Fruit fly (Drosophila melanogaster) whole organism, embryonic: Measurements from ENCODE around the gene CG17819.

ENCODE experiments used
- Aef1 ChIP-seq: fragments of 200-800 bp; sonication (Bioruptor generic); IDR thresholded peaks from 3 replicates; pipeline ENCODE4 v1.3.6; 2022; ENCODE audit warnings: missing biosample characterization, missing genetic modification characterization
- C15 ChIP-seq: fragments of 200-800 bp; sonication (Bioruptor generic); IDR thresholded peaks from 3 replicates; pipeline ENCODE4 v1.3.6; 2022; ENCODE audit warnings: missing biosample characterization, missing genetic modification characterization
- CG10366 ChIP-seq: fragments of 200-800 bp; sonication (Bioruptor generic); IDR thresholded peaks from 2 replicates; pipeline ENCODE4 v1.3.6; 2022; ENCODE audit warnings: missing biosample characterization, missing genetic modification characterization
- CG10462 ChIP-seq: fragments of 200-800 bp; sonication (Bioruptor generic); optimal IDR thresholded peaks from 2 replicates; lab custom pipeline; 2016; ENCODE audit warnings: missing biosample characterization, missing genetic modification characterization
- CG10654 ChIP-seq: fragments of 200-800 bp; sonication (Bioruptor generic); optimal IDR thresholded peaks from 2 replicates; lab custom pipeline; 2016; ENCODE audit warnings: missing biosample characterization, missing genetic modification characterization
- CG11085 ChIP-seq: fragments of 200-800 bp; sonication (Bioruptor generic); IDR thresholded peaks from 2 replicates; pipeline ENCODE4 v1.3.6; 2022; ENCODE audit warnings: missing biosample characterization, missing genetic modification characterization
- CG13296 ChIP-seq: fragments of 200-800 bp; sonication (Bioruptor generic); optimal IDR thresholded peaks from 3 replicates; lab custom pipeline; 2018; ENCODE audit warnings: missing biosample characterization, mild to moderate bottlenecking, missing genetic modification characterization
- CG13894 ChIP-seq: fragments of 200-800 bp; sonication (Bioruptor generic); optimal IDR thresholded peaks from 3 replicates; lab custom pipeline; 2018; ENCODE audit warnings: missing biosample characterization, mild to moderate bottlenecking, missing genetic modification characterization, moderate library complexity
- CG14667 ChIP-seq: fragments of 200-800 bp; sonication (Bioruptor generic); IDR thresholded peaks from 2 replicates; pipeline ENCODE4 v1.3.6; 2022; ENCODE audit warnings: missing biosample characterization, missing genetic modification characterization
- CG16815 ChIP-seq: fragments of 200-800 bp; sonication (Bioruptor generic); optimal IDR thresholded peaks from 3 replicates; lab custom pipeline; 2017; ENCODE audit warnings: missing biosample characterization, mild to moderate bottlenecking, missing genetic modification characterization
- CG17328 ChIP-seq: fragments of 200-800 bp; sonication (Bioruptor generic); IDR thresholded peaks from 2 replicates; pipeline ENCODE4 v1.3.6; 2022; ENCODE audit warnings: missing biosample characterization, missing genetic modification characterization
- CG17385 ChIP-seq: fragments of 200-800 bp; sonication (Bioruptor generic); optimal IDR thresholded peaks from 3 replicates; lab custom pipeline; 2018; ENCODE audit warnings: missing biosample characterization, mild to moderate bottlenecking, missing genetic modification characterization
- CG18619 ChIP-seq: fragments of 200-800 bp; sonication (Bioruptor generic); optimal IDR thresholded peaks from 3 replicates; lab custom pipeline; 2017; ENCODE audit warnings: missing biosample characterization, mild to moderate bottlenecking, missing genetic modification characterization
- CG2678 ChIP-seq: fragments of 200-800 bp; sonication (Bioruptor generic); optimal IDR thresholded peaks from 3 replicates; lab custom pipeline; 2019; ENCODE audit warnings: missing biosample characterization, mild to moderate bottlenecking, missing genetic modification characterization, moderate library complexity
- CG2889 ChIP-seq: fragments of 200-800 bp; sonication (Bioruptor generic); IDR thresholded peaks from 3 replicates; pipeline ENCODE4 v1.3.6; 2022; ENCODE audit warnings: missing biosample characterization, missing genetic modification characterization
- CG3163 ChIP-seq: fragments of 200-800 bp; sonication (Bioruptor generic); optimal IDR thresholded peaks from 3 replicates; lab custom pipeline; 2016; ENCODE audit warnings: missing biosample characterization, missing genetic modification characterization
- CG32772 ChIP-seq: fragments of 200-800 bp; sonication (Bioruptor generic); IDR thresholded peaks from 2 replicates; pipeline ENCODE4 v1.3.6; 2022; ENCODE audit warnings: missing biosample characterization, missing genetic modification characterization
- CG34224 ChIP-seq: fragments of 200-800 bp; sonication (Bioruptor generic); IDR thresholded peaks from 3 replicates; pipeline ENCODE4 v1.3.6; 2022; ENCODE audit warnings: missing biosample characterization, missing genetic modification characterization; ENCODE audit not compliant: partially characterized antibody
- CG6683 ChIP-seq: fragments of 200-800 bp; sonication (Bioruptor generic); optimal IDR thresholded peaks from 2 replicates; lab custom pipeline; 2017; ENCODE audit warnings: missing biosample characterization, mild to moderate bottlenecking, missing genetic modification characterization, missing genetic modification reagents
- CG8281 ChIP-seq: fragments of 200-800 bp; sonication (Bioruptor generic); optimal IDR thresholded peaks from 2 replicates; lab custom pipeline; 2018; ENCODE audit warnings: missing biosample characterization, mild to moderate bottlenecking, missing genetic modification characterization, moderate library complexity
- Camta ChIP-seq: fragments of 200-800 bp; sonication (Bioruptor generic); optimal IDR thresholded peaks from 2 replicates; lab custom pipeline; 2016; ENCODE audit warnings: missing biosample characterization, missing genetic modification characterization
- D19B ChIP-seq: fragments of 200-800 bp; sonication (Bioruptor generic); optimal IDR thresholded peaks from 2 replicates; lab custom pipeline; 2017; ENCODE audit warnings: missing biosample characterization, mild to moderate bottlenecking, missing genetic modification characterization
- Deaf1 ChIP-seq: fragments of 200-800 bp; optimal IDR thresholded peaks from 3 replicates; lab custom pipeline; 2019; ENCODE audit warnings: missing biosample characterization, mild to moderate bottlenecking, missing genetic modification characterization, moderate library complexity
- Dek ChIP-seq: fragments of 200-800 bp; sonication (Bioruptor generic); optimal IDR thresholded peaks from 3 replicates; lab custom pipeline; 2019; ENCODE audit warnings: missing biosample characterization, mild to moderate bottlenecking, missing genetic modification characterization, moderate library complexity
- Oaz ChIP-seq: fragments of 200-800 bp; sonication (Bioruptor generic); IDR thresholded peaks from 2 replicates; pipeline ENCODE4 v1.3.6; 2022; ENCODE audit warnings: missing biosample characterization, missing genetic modification characterization
- Side ChIP-seq: fragments of 200-800 bp; sonication (Bioruptor generic); optimal IDR thresholded peaks from 2 replicates; lab custom pipeline; 2016; ENCODE audit warnings: missing biosample characterization, missing genetic modification characterization
- Trl ChIP-seq, 3 experiments: fragments of >200 bp in 2 of 3; fragments of 200-800 bp in 1 of 3; sonication (Bioruptor generic) in 1 of 3; optimal IDR thresholded peaks; 2 replicates in 1 of 3; 3 replicates in 2 of 3; lab custom pipeline; 2016 to 2017; ENCODE audit warnings: missing biosample characterization in 1 of 3, missing genetic modification characterization in 1 of 3
- Usf ChIP-seq: fragments of 200-800 bp; sonication (Bioruptor generic); optimal IDR thresholded peaks from 2 replicates; lab custom pipeline; 2017; ENCODE audit warnings: missing genotype, missing biosample characterization, missing genetic modification characterization
- Xbp1 ChIP-seq: fragments of 200-800 bp; sonication (Bioruptor generic); optimal IDR thresholded peaks from 3 replicates; lab custom pipeline; 2016; ENCODE audit warnings: missing biosample characterization, mild to moderate bottlenecking, missing genetic modification characterization
- abd-A ChIP-seq: fragments of 200-800 bp; sonication (Bioruptor generic); optimal IDR thresholded peaks from 3 replicates; lab custom pipeline; 2019; ENCODE audit warnings: missing biosample characterization, mild to moderate bottlenecking, missing genetic modification characterization, moderate library complexity
- cad ChIP-seq: fragments of >200 bp; optimal IDR thresholded peaks from 2 replicates; lab custom pipeline; 2017; ENCODE audit warnings: missing biosample characterization, missing genetic modification characterization
- cg ChIP-seq: fragments of 200-800 bp; sonication (Bioruptor generic); optimal IDR thresholded peaks from 3 replicates; lab custom pipeline; 2019; ENCODE audit warnings: missing biosample characterization, mild to moderate bottlenecking, missing genetic modification characterization, moderate library complexity
- dmrt11E ChIP-seq: fragments of 200-800 bp; sonication (Bioruptor generic); optimal IDR thresholded peaks from 3 replicates; lab custom pipeline; 2018; ENCODE audit warnings: missing biosample characterization, mild to moderate bottlenecking, missing genetic modification characterization, moderate library complexity
- dpn ChIP-seq, 2 experiments: fragments of 200-800 bp; sonication (Bioruptor generic); optimal IDR thresholded peaks; 3 replicates each; lab custom pipeline; 2016; ENCODE audit warnings: missing biosample characterization in 2 of 2, missing genetic modification characterization in 2 of 2
- eve ChIP-seq, 2 experiments: fragments of >200 bp; optimal IDR thresholded peaks; 2 replicates each; lab custom pipeline; 2017; ENCODE audit warnings: missing biosample characterization in 2 of 2, missing genetic modification characterization in 2 of 2
- gem ChIP-seq: fragments of 200-800 bp; sonication (Bioruptor generic); optimal IDR thresholded peaks from 2 replicates; lab custom pipeline; 2019; ENCODE audit warnings: missing biosample characterization, mild to moderate bottlenecking, missing genetic modification characterization, moderate library complexity
- insv ChIP-seq, 2 experiments: fragments of 200-800 bp; sonication (Bioruptor generic); optimal IDR thresholded peaks; 3 replicates each; lab custom pipeline; 2016 to 2018; ENCODE audit warnings: missing biosample characterization in 2 of 2, missing genetic modification characterization in 2 of 2
- inv ChIP-seq: fragments of 200-800 bp; sonication (Bioruptor generic); IDR thresholded peaks from 2 replicates; pipeline ENCODE4 v1.3.6; 2022; ENCODE audit warnings: missing biosample characterization, missing genetic modification characterization; ENCODE audit not compliant: partially characterized antibody
- lab ChIP-seq: fragments of 200-800 bp; sonication (Bioruptor generic); optimal IDR thresholded peaks from 3 replicates; lab custom pipeline; 2017; ENCODE audit warnings: missing biosample characterization, missing genetic modification characterization, mild to moderate bottlenecking, moderate library complexity, missing genetic modification reagents
- maf-S ChIP-seq: fragments of 200-800 bp; sonication (Bioruptor generic); optimal IDR thresholded peaks from 2 replicates; lab custom pipeline; 2016; ENCODE audit warnings: missing biosample characterization, missing genetic modification characterization
- otp ChIP-seq: fragments of 200-800 bp; sonication (Bioruptor generic); IDR thresholded peaks from 3 replicates; pipeline ENCODE4, ENCODE4 v1.3.6; 2022; ENCODE audit warnings: missing biosample characterization, missing genetic modification characterization
- pfk ChIP-seq: fragments of 200-800 bp; sonication (Bioruptor generic); optimal IDR thresholded peaks from 2 replicates; lab custom pipeline; 2018; ENCODE audit warnings: missing biosample characterization, mild to moderate bottlenecking, missing genetic modification characterization, moderate library complexity
- row ChIP-seq: fragments of 200-800 bp; sonication (Bioruptor generic); IDR thresholded peaks from 3 replicates; pipeline ENCODE4 v1.3.6; 2022; ENCODE audit warnings: missing biosample characterization, missing genetic modification characterization
- slou ChIP-seq: fragments of 200-800 bp; sonication (Bioruptor generic); optimal IDR thresholded peaks from 3 replicates; lab custom pipeline; 2016; ENCODE audit warnings: missing biosample characterization, missing genetic modification characterization
- ssp ChIP-seq: fragments of 200-800 bp; sonication (Bioruptor generic); IDR thresholded peaks from 2 replicates; pipeline ENCODE4 v1.3.6; 2022; ENCODE audit warnings: missing biosample characterization, missing genetic modification characterization
- toy ChIP-seq: fragments of 200-800 bp; sonication (Bioruptor generic); IDR thresholded peaks from 2 replicates; pipeline ENCODE4 v1.3.6; 2022; ENCODE audit warnings: missing biosample characterization, missing genetic modification characterization
- tup ChIP-seq: fragments of 200-800 bp; sonication (Bioruptor generic); optimal IDR thresholded peaks from 2 replicates; lab custom pipeline; 2016; ENCODE audit warnings: missing biosample characterization, mild to moderate bottlenecking, missing genetic modification characterization, moderate library complexity
- wek ChIP-seq: fragments of 200-800 bp; sonication (Bioruptor generic); optimal IDR thresholded peaks from 3 replicates; lab custom pipeline; 2018; ENCODE audit warnings: missing biosample characterization, mild to moderate bottlenecking, missing genetic modification characterization, moderate library complexity

The CG17819 gene

DNA sequence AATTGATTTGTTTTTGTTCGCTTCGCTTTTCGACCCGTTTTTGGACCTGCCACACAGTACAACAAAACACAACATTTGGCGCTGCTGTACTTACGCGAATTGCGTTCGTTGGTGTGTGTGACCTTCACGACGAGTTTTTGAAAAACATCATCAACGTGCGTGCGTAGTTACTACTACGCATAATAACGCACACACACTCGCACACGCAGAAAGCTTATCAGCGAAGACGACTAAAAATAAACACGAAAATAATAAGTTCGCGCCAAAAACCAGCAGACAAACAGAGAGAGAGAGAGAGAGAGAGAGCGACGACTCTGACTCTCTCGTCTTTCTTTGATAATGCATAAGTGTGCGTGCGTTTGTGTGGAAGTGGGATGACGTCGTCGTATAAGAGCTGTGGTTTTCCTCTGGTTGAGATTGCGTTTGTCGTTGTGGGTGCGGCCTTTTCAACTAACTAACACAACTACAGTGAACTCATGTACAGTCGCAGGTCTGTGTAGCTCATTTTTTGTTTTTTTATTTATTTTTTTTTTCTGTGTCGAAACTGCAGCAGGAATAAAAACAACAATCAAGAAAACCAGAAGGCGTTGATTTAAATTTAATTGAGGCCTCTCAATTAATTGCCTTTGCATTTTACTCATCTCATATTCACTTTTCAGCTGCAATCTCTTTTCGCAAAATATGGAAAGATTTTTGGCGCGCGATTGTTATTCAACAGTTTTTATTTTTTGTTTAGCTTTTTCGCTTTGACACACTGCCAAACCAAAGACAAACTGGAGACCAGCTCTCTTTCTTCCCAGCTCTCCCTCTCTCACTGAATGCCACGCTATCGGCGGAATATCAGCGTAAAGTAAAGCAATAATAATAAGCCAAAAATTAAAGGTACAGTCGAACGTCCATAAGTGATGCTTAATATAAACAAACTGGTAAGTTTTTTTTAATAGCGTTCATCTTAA, 31.5 kb downstream of the CG17819 start (continued):
- TF ChIP-seq Camta (GFP tag; lab: Kevin White, UChicago) (no peak), Oaz (GFP tag; lab: Robert Waterston, UW) (no peak), wek (GFP tag; lab: Kevin White, UChicago) (no peak), CG6683 (no peak), C15 (no peak), otp (GFP tag; lab: Robert Waterston, UW) (0 out of 3 replicates have a peak, but pooled peaks have one; percentile 51), CG13894 (tag; lab: Kevin White, UChicago) (peak; percentile 76), abd-A (tag; lab: Kevin White, UChicago) (peak; percentile 88), Usf (GFP tag; lab: Kevin White, UChicago) (no peak), CG2889 (GFP tag; lab: Robert Waterston, UW) (no peak), cg (GFP tag; lab: Kevin White, UChicago) (peak; percentile 96), dmrt11E (tag; lab: Kevin White, UChicago) (no peak), CG34224 (GFP tag; lab: Robert Waterston, UW) (peak; percentile 55; the same call in 1 of the 3 replicates), CG13296 (GFP tag; lab: Kevin White, UChicago) (peak; percentile 15), CG10654 (GFP tag; lab: Kevin White, UChicago) (no peak), gem (tag; lab: Kevin White, UChicago) (peak; percentile 7), pfk (GFP tag; lab: Kevin White, UChicago) (no peak), eve (GFP tag; optimal IDR thresholded peaks at IDR 0.05; lab: Kevin White, UChicago) (peak in 1 of 2 experiments; percentile 70), CG3163 (GFP tag; lab: Kevin White, UChicago) (peak; percentile 41), CG18619 (GFP tag; lab: Kevin White, UChicago) (peak; percentile 2), Dek (no peak), CG32772 (GFP tag; lab: Robert Waterston, UW) (peak; percentile 61), CG17385 (peak; percentile 21), ssp (GFP tag; lab: Robert Waterston, UW) (no peak), tup (no peak), CG10462 (GFP tag; lab: Kevin White, UChicago) (no peak), inv (GFP tag; lab: Robert Waterston, UW) (no peak), Xbp1 (GFP tag; lab: Kevin White, UChicago) (no peak), CG17328 (GFP tag; lab: Robert Waterston, UW) (no peak), CG14667 (GFP tag; lab: Robert Waterston, UW) (no peak), CG2678 (peak; percentile 6), lab (GFP tag; lab: Kevin White, UChicago) (peak; percentile 55), Trl (optimal IDR thresholded peaks at IDR 0.05; lab: Kevin White, UChicago) (peak; percentile 95 to 98), Trl (GFP tag; optimal IDR thresholded peaks at IDR 0.05; lab: Kevin White, UChicago) (peak; percentile 63), dpn (GFP tag; optimal IDR thresholded peaks at IDR 0.05; lab: Kevin White, UChicago) (no peak), CG16815 (GFP tag; lab: Kevin White, UChicago) (no peak), cad (no peak), CG11085 (GFP tag; lab: Robert Waterston, UW) (no peak), Deaf1 (tag; lab: Kevin White, UChicago) (peak; percentile 55), toy (GFP tag; lab: Robert Waterston, UW) (no peak), insv (GFP tag; optimal IDR thresholded peaks at IDR 0.05; lab: Kevin White, UChicago) (peak in 1 of 2 experiments; percentile 60), maf-S (GFP tag; lab: Kevin White, UChicago) (no peak), Side (no peak), CG8281 (tag; lab: Kevin White, UChicago) (no peak), slou (GFP tag; lab: Kevin White, UChicago) (no peak), Aef1 (GFP tag; lab: Robert Waterston, UW) (no peak), CG10366 (no peak), D19B (GFP tag; lab: Kevin White, UChicago) (peak; percentile 7), row (GFP tag; lab: Robert Waterston, UW) (0 out of 3 replicates have a peak, but pooled peaks have one; percentile 6)
